Worm (Caenorhabditis elegans) whole organism, late embryonic: ENCODE measurements around the gene pho-12.

Experiments
- F13H6.1 ChIP-seq: sonication (generic microtip); optimal IDR thresholded peaks from 2 replicates; lab custom pipeline; 2016; ENCODE audit warnings: missing genetic modification characterization, missing compliant biosample characterization
- K02D7.2 ChIP-seq: sonication (generic microtip); optimal IDR thresholded peaks from 2 replicates; lab custom pipeline; 2017; ENCODE audit warnings: mild to moderate bottlenecking, missing genetic modification characterization, missing compliant biosample characterization
- K09A11.1 ChIP-seq: sonication (generic microtip); optimal IDR thresholded peaks from 2 replicates; lab custom pipeline; 2017; ENCODE audit warnings: antibody characterized with exemption, mild to moderate bottlenecking, missing genetic modification characterization, missing compliant biosample characterization; ENCODE audit not compliant: insufficient read depth
- T23F11.4 ChIP-seq: fragments of 200-800 bp; sonication (Bioruptor generic); optimal IDR thresholded peaks from 2 replicates; lab custom pipeline; 2018; ENCODE audit warnings: mild to moderate bottlenecking, missing genetic modification characterization, missing compliant biosample characterization
- ahr-1 ChIP-seq: sonication (generic microtip); optimal IDR thresholded peaks from 2 replicates; lab custom pipeline; 2016; ENCODE audit warnings: missing genetic modification characterization, missing compliant biosample characterization
- ceh-14 ChIP-seq: sonication (generic microtip); optimal IDR thresholded peaks from 2 replicates; lab custom pipeline; 2016; ENCODE audit warnings: missing genotype, missing genetic modification characterization, missing compliant biosample characterization
- ceh-18 ChIP-seq: sonication (generic microtip); optimal IDR thresholded peaks from 2 replicates; lab custom pipeline; 2016; ENCODE audit warnings: missing genetic modification characterization, missing compliant biosample characterization
- ceh-19 ChIP-seq: fragments of 200-800 bp; sonication (Bioruptor generic); optimal IDR thresholded peaks from 2 replicates; lab custom pipeline; 2018; ENCODE audit warnings: mild to moderate bottlenecking, missing genetic modification characterization, missing compliant biosample characterization
- ceh-2 ChIP-seq: sonication (generic microtip); optimal IDR thresholded peaks from 2 replicates; lab custom pipeline; 2016; ENCODE audit warnings: missing genotype, missing genetic modification characterization, missing compliant biosample characterization
- ceh-22 ChIP-seq: sonication (generic microtip); optimal IDR thresholded peaks from 2 replicates; lab custom pipeline; 2017; ENCODE audit warnings: missing biosample characterization, missing genetic modification characterization
- ceh-30 ChIP-seq: fragments of 150-350 bp; optimal IDR thresholded peaks from 2 replicates; lab custom pipeline; 2014; ENCODE audit warnings: missing biosample characterization, missing genetic modification characterization
- ceh-34 ChIP-seq: sonication (generic microtip); optimal IDR thresholded peaks from 2 replicates; lab custom pipeline; 2016; ENCODE audit warnings: mild to moderate bottlenecking, missing genetic modification characterization, missing compliant biosample characterization
- ceh-48 ChIP-seq: sonication (generic microtip); optimal IDR thresholded peaks from 2 replicates; lab custom pipeline; 2016; ENCODE audit warnings: missing genetic modification characterization, inconsistent platforms, missing compliant biosample characterization
- ceh-6 ChIP-seq: fragments of 200-800 bp; sonication (Bioruptor generic); optimal IDR thresholded peaks from 2 replicates; lab custom pipeline; 2018; ENCODE audit warnings: mild to moderate bottlenecking, missing genetic modification characterization, missing compliant biosample characterization
- che-1 ChIP-seq: sonication (generic microtip); optimal IDR thresholded peaks from 2 replicates; lab custom pipeline; 2016; ENCODE audit warnings: mild to moderate bottlenecking, missing genetic modification characterization, missing compliant biosample characterization
- dmd-4 ChIP-seq: sonication (generic microtip); optimal IDR thresholded peaks from 2 replicates; lab custom pipeline; 2016; ENCODE audit warnings: borderline replicate concordance, missing genetic modification characterization, missing compliant biosample characterization
- dve-1 ChIP-seq: sonication (generic microtip); optimal IDR thresholded peaks from 2 replicates; lab custom pipeline; 2017; ENCODE audit warnings: antibody characterized with exemption, mild to moderate bottlenecking, missing genetic modification characterization, missing compliant biosample characterization
- elt-2 ChIP-seq: sonication (generic microtip); optimal IDR thresholded peaks from 2 replicates; lab custom pipeline; 2016; ENCODE audit warnings: missing genetic modification reagents, missing genetic modification characterization, missing compliant biosample characterization
- elt-4 ChIP-seq: sonication (generic microtip); optimal IDR thresholded peaks from 2 replicates; lab custom pipeline; 2016; ENCODE audit warnings: missing genetic modification characterization, missing compliant biosample characterization
- fkh-10 ChIP-seq: fragments of 150-350 bp; optimal IDR thresholded peaks from 2 replicates; lab custom pipeline; 2014; ENCODE audit warnings: missing biosample characterization, missing genetic modification reagents, missing genetic modification characterization
- fkh-6 ChIP-seq: sonication (generic microtip); optimal IDR thresholded peaks from 2 replicates; lab custom pipeline; 2016; ENCODE audit warnings: missing genetic modification characterization, missing compliant biosample characterization
- gmeb-2 ChIP-seq: sonication (generic microtip); optimal IDR thresholded peaks from 2 replicates; lab custom pipeline; 2016; ENCODE audit warnings: missing genetic modification characterization, inconsistent platforms, missing compliant biosample characterization
- hlh-13 ChIP-seq: fragments of 200-800 bp; sonication (Bioruptor generic); optimal IDR thresholded peaks from 2 replicates; lab custom pipeline; 2018; ENCODE audit warnings: mild to moderate bottlenecking, missing genetic modification characterization, missing compliant biosample characterization
- hlh-15 ChIP-seq: sonication (generic microtip); optimal IDR thresholded peaks from 2 replicates; lab custom pipeline; 2016; ENCODE audit warnings: missing genetic modification characterization, missing compliant biosample characterization
- hlh-6 ChIP-seq: sonication (generic microtip); optimal IDR thresholded peaks from 2 replicates; lab custom pipeline; 2016; ENCODE audit warnings: missing genotype, missing genetic modification characterization, missing compliant biosample characterization
- lim-6 ChIP-seq: sonication (generic microtip); optimal IDR thresholded peaks from 2 replicates; lab custom pipeline; 2016; ENCODE audit warnings: missing genetic modification characterization, missing compliant biosample characterization
- madf-2 ChIP-seq: sonication (generic microtip); optimal IDR thresholded peaks from 2 replicates; lab custom pipeline; 2017; ENCODE audit warnings: missing genetic modification characterization, missing compliant biosample characterization
- nfya-1 ChIP-seq: sonication (generic microtip); optimal IDR thresholded peaks from 2 replicates; lab custom pipeline; 2017; ENCODE audit warnings: missing genetic modification characterization, mild to moderate bottlenecking, missing compliant biosample characterization, antibody characterized with exemption, moderate library complexity
- npax-4 ChIP-seq: sonication (generic microtip); optimal IDR thresholded peaks from 2 replicates; lab custom pipeline; 2016; ENCODE audit warnings: missing genetic modification characterization, missing compliant biosample characterization
- odd-2 ChIP-seq: sonication (generic microtip); optimal IDR thresholded peaks from 2 replicates; lab custom pipeline; 2017; ENCODE audit warnings: antibody characterized with exemption, mild to moderate bottlenecking, missing genetic modification characterization, missing compliant biosample characterization
- pat-9 ChIP-seq: fragments of 200-800 bp; sonication (Bioruptor generic); optimal IDR thresholded peaks from 2 replicates; lab custom pipeline; 2018; ENCODE audit warnings: mild to moderate bottlenecking, missing genetic modification characterization, moderate library complexity, missing compliant biosample characterization
- pqm-1 ChIP-seq: sonication (generic microtip); optimal IDR thresholded peaks from 2 replicates; lab custom pipeline; 2016; ENCODE audit warnings: missing genetic modification characterization, missing compliant biosample characterization
- ref-2 ChIP-seq: sonication (generic microtip); optimal IDR thresholded peaks from 2 replicates; lab custom pipeline; 2016; ENCODE audit warnings: missing genetic modification characterization, missing compliant biosample characterization
- sdc-2 ChIP-seq: sonication (generic microtip); optimal IDR thresholded peaks from 2 replicates; lab custom pipeline; 2016; ENCODE audit warnings: missing genotype, missing genetic modification characterization, missing compliant biosample characterization
- sox-4 ChIP-seq: sonication (generic microtip); optimal IDR thresholded peaks from 2 replicates; lab custom pipeline; 2017; ENCODE audit warnings: mild to moderate bottlenecking, missing genetic modification characterization, inconsistent platforms, missing compliant biosample characterization
- syd-9 ChIP-seq: sonication (generic microtip); optimal IDR thresholded peaks from 2 replicates; lab custom pipeline; 2016; ENCODE audit warnings: mild to moderate bottlenecking, missing genetic modification characterization, moderate library complexity, missing compliant biosample characterization
- tbx-2 ChIP-seq: sonication (generic microtip); optimal IDR thresholded peaks from 2 replicates; lab custom pipeline; 2016; ENCODE audit warnings: missing genetic modification characterization, missing compliant biosample characterization
- tbx-7 ChIP-seq: sonication (generic microtip); optimal IDR thresholded peaks from 2 replicates; lab custom pipeline; 2016; ENCODE audit warnings: missing genotype, missing genetic modification characterization, missing compliant biosample characterization
- unc-3 ChIP-seq, 2 experiments: fragments of 200-800 bp in 1 of 2; sonication (Bioruptor generic) in 1 of 2; sonication (generic microtip) in 1 of 2; conservative IDR thresholded peaks in 1 of 2; optimal IDR thresholded peaks in 1 of 2; 2 replicates each; pipeline versions ENCODE4 v1.3.6 to Lab custom; 2016 to 2022; ENCODE audit warnings: missing compliant biosample characterization in 2 of 2, missing genetic modification characterization in 2 of 2, missing genetic modification reagents in 1 of 2
- unc-42 ChIP-seq: sonication (generic microtip); optimal IDR thresholded peaks from 2 replicates; lab custom pipeline; 2016; ENCODE audit warnings: missing genotype, missing genetic modification characterization, missing compliant biosample characterization
- ztf-16 ChIP-seq: sonication (generic microtip); optimal IDR thresholded peaks from 2 replicates; lab custom pipeline; 2017; ENCODE audit warnings: missing genetic modification characterization, missing compliant biosample characterization

The pho-12 gene

ce11 chrII:5032669-5033068 lies 27.9 kb downstream of the pho-12 start (continued):
- TF ChIP-seq sox-4 (tag; lab: Kevin White, UChicago) (peak; percentile 88), F13H6.1 (tag; lab: Kevin White, UChicago) (peak; percentile 86), madf-2 (tag; lab: Kevin White, UChicago) (peak; percentile 81), tbx-7 (peak; percentile 7), ref-2 (tag; lab: Kevin White, UChicago) (peak; percentile 90), syd-9 (tag; lab: Kevin White, UChicago) (peak; percentile 84), K02D7.2 (peak; percentile 86), dmd-4 (tag; lab: Kevin White, UChicago) (peak; percentile 55), ceh-14 (tag; lab: Kevin White, UChicago) (peak; percentile 77), T23F11.4 (GFP tag; lab: Kevin White, UChicago) (peak; percentile 77), ceh-22 (tag; lab: Kevin White, UChicago) (peak; percentile 22), gmeb-2 (peak; percentile 87), pat-9 (tag; lab: Kevin White, UChicago) (peak; percentile 88), ceh-18 (tag; lab: Kevin White, UChicago) (peak; percentile 91), elt-2 (tag; lab: Kevin White, UChicago) (peak; percentile 100), unc-42 (tag; lab: Kevin White, UChicago) (peak; percentile 78), hlh-15 (tag; lab: Kevin White, UChicago) (peak; percentile 80), ceh-2 (peak; percentile 86), odd-2 (tag; lab: Kevin White, UChicago) (peak; percentile 54), ceh-19 (GFP tag; lab: Kevin White, UChicago) (peak; percentile 83), lim-6 (no peak), unc-3 (GFP tag; conservative IDR thresholded peaks at IDR 0.05; lab: Robert Waterston, UW) (peak; percentile 86), unc-3 (tag; optimal IDR thresholded peaks at IDR 0.05; lab: Kevin White, UChicago) (peak; percentile 81), hlh-13 (GFP tag; lab: Kevin White, UChicago) (peak; percentile 79), ceh-48 (tag; lab: Kevin White, UChicago) (peak; percentile 77), ahr-1 (tag; lab: Kevin White, UChicago) (peak; percentile 76), dve-1 (peak; percentile 83), ceh-6 (peak; percentile 90), ztf-16 (tag; lab: Kevin White, UChicago) (peak; percentile 86), pqm-1 (tag; lab: Kevin White, UChicago) (peak; percentile 73), elt-4 (peak; percentile 15), ceh-30 (tag; lab: Kevin White, UChicago) (no peak), fkh-10 (no peak), npax-4 (peak; percentile 73), che-1 (tag; lab: Kevin White, UChicago) (peak; percentile 90), nfya-1 (tag; lab: Kevin White, UChicago) (peak; percentile 78), K09A11.1 (tag; lab: Kevin White, UChicago) (peak; percentile 78), ceh-34 (tag; lab: Kevin White, UChicago) (peak; percentile 91), fkh-6 (tag; lab: Kevin White, UChicago) (peak; percentile 84), sdc-2 (tag; lab: Kevin White, UChicago) (peak; percentile 90), tbx-2 (peak; percentile 85)
- TF ChIP-seq, all 69 proteins: peak for 59

ce11 chrII:5031612-5032011 lies 29.0 kb downstream of the pho-12 start, which contains the start of gene wdr-83:
Gene wdr-83 (minus strand): TSS chrII:5031712.
- no peak for TF ChIP-seq ahr-1 (tag; lab: Kevin White, UChicago)
- no peak for TF ChIP-seq hlh-6 (tag; lab: Kevin White, UChicago)
- no peak for TF ChIP-seq pqm-1 (tag; lab: Kevin White, UChicago)
- TF ChIP-seq ceh-48 (tag; lab: Kevin White, UChicago), result no peak
